Fruit fly (Drosophila melanogaster): Measurements from ENCODE around the gene Sptr.

The Sptr gene

dm6 chrX:8464378-8465036 is at the start of gene Sptr:
Sptr (minus strand) TSS chrX:8464438.
- TF ChIP-seq CG17801 (GFP tag; optimal IDR thresholded peaks at IDR 0.05; ENCODE audit: partially characterized antibody) = no peak

- no peak for TF ChIP-seq CG17801 (GFP tag; optimal IDR thresholded peaks at IDR 0.05; ENCODE audit: partially characterized antibody)
These were observed 48.0 kb upstream of the Sptr start for dm6 chrX:8512251-8512650.

dm6 chrX:8510731-8511130 is 46.5 kb upstream of the Sptr start:
- no peak for TF ChIP-seq CG17801 (GFP tag; optimal IDR thresholded peaks at IDR 0.05; ENCODE audit: partially characterized antibody)

- TF ChIP-seq CG17801 (GFP tag; optimal IDR thresholded peaks at IDR 0.05; ENCODE audit: partially characterized antibody) = no peak
These were observed 40.9 kb upstream of the Sptr start for dm6 chrX:8505023-8505604.

dm6 chrX:8502053-8502452 is 37.8 kb upstream of the Sptr start:
- TF ChIP-seq CG17801 (GFP tag; optimal IDR thresholded peaks at IDR 0.05; ENCODE audit: partially characterized antibody) = no peak

- no peak for TF ChIP-seq CG17801 (GFP tag; optimal IDR thresholded peaks at IDR 0.05; ENCODE audit: partially characterized antibody)
These were observed 37.1 kb upstream of the Sptr start for dm6 chrX:8501374-8501773.

- TF ChIP-seq CG17801 (GFP tag; optimal IDR thresholded peaks at IDR 0.05; ENCODE audit: partially characterized antibody) = no peak
These were observed 34.9 kb upstream of the Sptr start for dm6 chrX:8499151-8499550.

dm6 chrX:8497604-8498232 is 33.5 kb upstream of the Sptr start:
- no peak for TF ChIP-seq CG17801 (GFP tag; optimal IDR thresholded peaks at IDR 0.05; ENCODE audit: partially characterized antibody)

- TF ChIP-seq CG17801 (GFP tag; optimal IDR thresholded peaks at IDR 0.05; ENCODE audit: partially characterized antibody) = no peak
These were observed 32.1 kb upstream of the Sptr start for dm6 chrX:8496362-8496761.

- no peak for TF ChIP-seq CG17801 (GFP tag; optimal IDR thresholded peaks at IDR 0.05; ENCODE audit: partially characterized antibody)
These were observed 29.2 kb upstream of the Sptr start for dm6 chrX:8493473-8493872.

dm6 chrX:8492849-8493248 is 28.6 kb upstream of the Sptr start:
- TF ChIP-seq CG17801 (GFP tag; optimal IDR thresholded peaks at IDR 0.05; ENCODE audit: partially characterized antibody) = no peak

- no peak for TF ChIP-seq CG17801 (GFP tag; optimal IDR thresholded peaks at IDR 0.05; ENCODE audit: partially characterized antibody)
These were observed 27.3 kb upstream of the Sptr start for dm6 chrX:8491452-8492046.

dm6 chrX:8490976-8491345 is 26.7 kb upstream of the Sptr start:
- TF ChIP-seq CG17801 (GFP tag; optimal IDR thresholded peaks at IDR 0.05; ENCODE audit: partially characterized antibody) = no peak

dm6 chrX:8490291-8490975 is 26.2 kb upstream of the Sptr start:
- no peak for TF ChIP-seq CG17801 (GFP tag; optimal IDR thresholded peaks at IDR 0.05; ENCODE audit: partially characterized antibody)

- TF ChIP-seq CG17801 (GFP tag; optimal IDR thresholded peaks at IDR 0.05; ENCODE audit: partially characterized antibody) = no peak
These were observed 25.3 kb upstream of the Sptr start, which contains the start of gene otu for dm6 chrX:8489485-8489970. otu (minus strand) TSS chrX:8489535.
